Worm (Caenorhabditis elegans) whole organism, L1 larva: ENCODE results near the gene nhr-26.

ENCODE experiments used
- C16A3.4 ChIP-seq: fragments of 150-350 bp; optimal IDR thresholded peaks from 2 replicates; lab custom pipeline; 2014; ENCODE audit warnings: missing biosample characterization, missing genetic modification characterization
- F16B12.6 ChIP-seq: fragments of 150-350 bp; optimal IDR thresholded peaks from 2 replicates; lab custom pipeline; 2014; ENCODE audit warnings: missing biosample characterization, missing genetic modification characterization
- Y116A8C.19 ChIP-seq: sonication (generic microtip); optimal IDR thresholded peaks from 2 replicates; lab custom pipeline; 2016; ENCODE audit warnings: missing compliant biosample characterization, missing genetic modification characterization, borderline replicate concordance
- blmp-1 ChIP-seq: fragments of 150-350 bp; optimal IDR thresholded peaks from 2 replicates; lab custom pipeline; 2014; ENCODE audit warnings: missing biosample characterization, missing genetic modification characterization
- ceh-8 ChIP-seq: fragments of 200-800 bp; sonication (Bioruptor generic); optimal IDR thresholded peaks from 2 replicates; lab custom pipeline; 2018; ENCODE audit warnings: mild to moderate bottlenecking, missing genetic modification characterization, moderate library complexity, missing compliant biosample characterization
- ceh-82 ChIP-seq, 3 experiments: fragments of 150-350 bp in 1 of 3; sonication (generic microtip) in 2 of 3; optimal IDR thresholded peaks; 2 replicates each; lab custom pipeline; 2014 to 2017; ENCODE audit warnings: missing biosample characterization in 3 of 3, missing genetic modification characterization in 3 of 3
- ceh-90 ChIP-seq: sonication (generic microtip); optimal IDR thresholded peaks from 2 replicates; lab custom pipeline; 2016; ENCODE audit warnings: missing genetic modification characterization, missing compliant biosample characterization
- efl-1 ChIP-seq, 4 experiments: fragments of 150-350 bp; optimal IDR thresholded peaks in 3 of 4; peaks in 1 of 4; 1 replicate in 1 of 4; 2 replicates in 3 of 4; lab custom pipeline; 2014; ENCODE audit warnings: missing biosample characterization in 2 of 4, missing genetic modification characterization in 2 of 4, missing genetic modification reagents in 2 of 4
- efl-3 ChIP-seq: fragments of 200-800 bp; sonication (Bioruptor generic); optimal IDR thresholded peaks from 2 replicates; lab custom pipeline; 2018; ENCODE audit warnings: mild to moderate bottlenecking, missing genetic modification characterization, missing compliant biosample characterization
- egl-13 ChIP-seq: sonication (generic microtip); optimal IDR thresholded peaks from 2 replicates; lab custom pipeline; 2016; ENCODE audit warnings: missing genotype, missing genetic modification reagents, missing genetic modification characterization, missing compliant biosample characterization
- egl-27 ChIP-seq, 2 experiments: fragments of 150-350 bp in 1 of 2; sonication (generic microtip); optimal IDR thresholded peaks; 3 replicates each; lab custom pipeline; 2017 to 2018; ENCODE audit warnings: missing biosample characterization in 2 of 2, missing genetic modification characterization in 2 of 2, missing genetic modification reagents in 2 of 2
- elt-2 ChIP-seq: sonication (generic microtip); optimal IDR thresholded peaks from 2 replicates; lab custom pipeline; 2016; ENCODE audit warnings: missing genetic modification characterization, mild to moderate bottlenecking, inconsistent platforms, missing compliant biosample characterization, missing genetic modification reagents
- fos-1 ChIP-seq: fragments of 150-350 bp; optimal IDR thresholded peaks from 2 replicates; lab custom pipeline; 2014; ENCODE audit warnings: missing biosample characterization, missing genetic modification characterization
- hpl-2 ChIP-seq: fragments of 150-350 bp; optimal IDR thresholded peaks from 2 replicates; lab custom pipeline; 2014; ENCODE audit warnings: missing biosample characterization, missing genetic modification reagents, missing genetic modification characterization
- lin-14 ChIP-seq: fragments of 200-800 bp; sonication (Bioruptor generic); optimal IDR thresholded peaks from 2 replicates; lab custom pipeline; 2018; ENCODE audit warnings: mild to moderate bottlenecking, missing genetic modification characterization, moderate library complexity, missing compliant biosample characterization
- lin-35 ChIP-seq, 2 experiments: fragments of 150-350 bp; optimal IDR thresholded peaks; 2 replicates each; lab custom pipeline; 2014; ENCODE audit warnings: missing biosample characterization in 2 of 2, missing genetic modification characterization in 2 of 2, missing genetic modification reagents in 2 of 2
- lin-39 ChIP-seq: fragments of 150-350 bp; optimal IDR thresholded peaks from 2 replicates; lab custom pipeline; 2014; ENCODE audit warnings: missing biosample characterization, missing genetic modification reagents, missing genetic modification characterization
- lsy-2 ChIP-seq, 2 experiments: fragments of 150-350 bp; optimal IDR thresholded peaks; 2 replicates each; lab custom pipeline; 2014; ENCODE audit warnings: missing biosample characterization in 2 of 2, missing genetic modification characterization in 2 of 2
- mep-1 ChIP-seq: fragments of 150-350 bp; optimal IDR thresholded peaks from 2 replicates; lab custom pipeline; 2014; ENCODE audit warnings: missing biosample characterization, missing genetic modification characterization
- nhr-19 ChIP-seq: fragments of 200-800 bp; sonication (Bioruptor generic); conservative IDR thresholded peaks from 2 replicates; pipeline ENCODE4 v1.3.6; 2022; ENCODE audit warnings: missing genetic modification characterization, missing compliant biosample characterization
- nhr-20 ChIP-seq: sonication (generic microtip); optimal IDR thresholded peaks from 2 replicates; lab custom pipeline; 2016; ENCODE audit warnings: mild to moderate bottlenecking, missing genetic modification characterization, missing compliant biosample characterization
- nhr-71 ChIP-seq: sonication (generic microtip); optimal IDR thresholded peaks from 2 replicates; lab custom pipeline; 2016; ENCODE audit warnings: mild to moderate bottlenecking, missing genetic modification characterization, moderate library complexity, missing compliant biosample characterization
- nhr-84 ChIP-seq: sonication (generic microtip); optimal IDR thresholded peaks from 2 replicates; lab custom pipeline; 2017; ENCODE audit warnings: missing biosample characterization, missing genetic modification characterization
- nhr-85 ChIP-seq: sonication (generic microtip); peaks from one replicate; lab custom pipeline; 2016; ENCODE audit warnings: missing genetic modification characterization, inconsistent platforms, missing compliant biosample characterization
- nhr-90 ChIP-seq: sonication (generic microtip); optimal IDR thresholded peaks from 2 replicates; lab custom pipeline; 2016; ENCODE audit warnings: mild to moderate bottlenecking, missing genetic modification characterization, missing compliant biosample characterization; ENCODE audit not compliant: poor library complexity
- rnt-1 ChIP-seq: sonication (generic microtip); optimal IDR thresholded peaks from 2 replicates; lab custom pipeline; 2016; ENCODE audit warnings: mild to moderate bottlenecking, missing genetic modification characterization, moderate library complexity, missing compliant biosample characterization
- snu-23 ChIP-seq: sonication (generic microtip); optimal IDR thresholded peaks from 2 replicates; lab custom pipeline; 2016; ENCODE audit warnings: missing genetic modification characterization, missing compliant biosample characterization
- sup-37 ChIP-seq: fragments of 200-800 bp; sonication (Bioruptor generic); optimal IDR thresholded peaks from 2 replicates; lab custom pipeline; 2018; ENCODE audit warnings: mild to moderate bottlenecking, missing genetic modification characterization, missing compliant biosample characterization
- swsn-7 ChIP-seq: sonication (generic microtip); optimal IDR thresholded peaks from 2 replicates; lab custom pipeline; 2016; ENCODE audit warnings: missing genetic modification characterization, missing compliant biosample characterization
- tlp-1 ChIP-seq: fragments of 150-350 bp; optimal IDR thresholded peaks from 2 replicates; lab custom pipeline; 2014; ENCODE audit warnings: missing biosample characterization, missing genetic modification characterization
- vab-15 ChIP-seq: sonication (generic microtip); optimal IDR thresholded peaks from 2 replicates; lab custom pipeline; 2017; ENCODE audit warnings: missing genotype, mild to moderate bottlenecking, missing genetic modification characterization, missing compliant biosample characterization
- ztf-4 ChIP-seq: fragments of 150-350 bp; optimal IDR thresholded peaks from 2 replicates; lab custom pipeline; 2014; ENCODE audit warnings: missing biosample characterization, missing genetic modification characterization

The nhr-26 gene

DNA sequence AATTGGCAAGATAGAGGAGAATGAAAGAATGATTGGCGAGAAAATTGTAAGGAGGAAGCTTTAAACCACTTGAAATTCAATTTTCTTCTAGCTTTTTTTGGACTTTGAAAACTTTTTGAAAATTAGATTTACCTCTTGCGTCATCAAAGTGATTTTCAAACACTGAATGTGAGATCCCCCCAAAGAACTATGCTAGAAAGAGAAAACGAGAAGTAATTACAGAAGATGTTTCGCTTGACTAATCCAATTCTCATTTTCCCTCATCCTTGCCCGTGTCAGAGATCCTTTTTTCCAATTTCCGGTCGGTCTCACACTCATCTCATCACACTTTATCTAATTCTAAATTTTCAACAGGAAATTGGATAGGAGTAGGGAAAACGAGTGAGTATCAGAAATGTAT lies 10.4 kb downstream of the nhr-26 start (continued):
- peak in 1 of 3 experiments; percentile 0 for TF ChIP-seq ceh-82 (tag; optimal IDR thresholded peaks at IDR 0.05; lab: Kevin White, UChicago)
- TF ChIP-seq F16B12.6 (tag; lab: Kevin White, UChicago), result no peak
- TF ChIP-seq lin-39 (tag; lab: Kevin White, UChicago), result no peak

DNA sequence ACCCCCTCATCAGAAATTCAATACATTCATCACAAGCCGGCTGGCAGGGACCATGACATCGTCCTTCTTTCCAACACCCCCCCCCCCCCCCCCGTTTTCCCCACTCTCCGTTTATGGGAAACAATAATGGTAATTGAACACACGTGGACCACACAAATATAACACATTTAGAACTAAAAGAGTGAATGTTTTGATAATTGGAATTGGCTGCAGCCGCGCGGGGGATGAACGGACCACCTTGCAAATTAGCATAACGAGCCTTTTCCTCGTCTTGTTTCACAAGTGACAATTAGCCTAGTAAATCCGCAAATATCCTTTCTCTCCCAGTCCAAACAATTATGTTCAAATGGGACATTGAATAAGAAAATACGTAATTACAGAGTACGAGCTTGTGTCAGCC lies 11.6 kb downstream of the nhr-26 start:
- TF ChIP-seq ceh-8 (GFP tag; lab: Kevin White, UChicago) (peak; percentile 53), lin-14 (peak; percentile 37), nhr-20 (tag; lab: Kevin White, UChicago) (no peak)
- TF ChIP-seq, all 84 proteins: peak for 2

DNA sequence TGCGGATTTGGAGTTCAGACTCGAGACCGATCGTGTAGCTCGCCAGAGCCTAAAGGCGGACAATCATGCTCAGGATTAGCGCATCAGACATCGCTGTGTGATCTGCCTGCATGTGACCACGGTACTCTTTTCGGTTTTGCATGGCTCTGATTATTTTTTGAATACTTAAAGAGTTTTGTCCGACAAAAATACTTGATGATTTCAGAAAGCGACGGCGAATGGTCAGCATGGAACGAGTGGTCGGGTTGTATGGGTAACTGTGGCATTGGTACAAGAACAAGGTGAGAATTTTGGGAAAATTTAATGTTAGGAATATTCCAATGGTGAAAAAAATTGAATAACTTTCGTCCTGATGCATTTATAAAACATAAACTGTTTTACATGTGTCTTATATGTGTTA lies 12.8 kb downstream of the nhr-26 start:
- TF ChIP-seq ztf-4 (no peak), efl-1 (optimal IDR thresholded peaks at IDR 0.05; lab: Kevin White, UChicago) (no peak), efl-1 (GFP tag; optimal IDR thresholded peaks at IDR 0.05 in 1 of 2; lab: Kevin White, UChicago) (peak in 1 of 2 experiments; percentile 3), ceh-90 (tag; lab: Kevin White, UChicago) (no peak), vab-15 (tag; lab: Kevin White, UChicago) (no peak)

DNA sequence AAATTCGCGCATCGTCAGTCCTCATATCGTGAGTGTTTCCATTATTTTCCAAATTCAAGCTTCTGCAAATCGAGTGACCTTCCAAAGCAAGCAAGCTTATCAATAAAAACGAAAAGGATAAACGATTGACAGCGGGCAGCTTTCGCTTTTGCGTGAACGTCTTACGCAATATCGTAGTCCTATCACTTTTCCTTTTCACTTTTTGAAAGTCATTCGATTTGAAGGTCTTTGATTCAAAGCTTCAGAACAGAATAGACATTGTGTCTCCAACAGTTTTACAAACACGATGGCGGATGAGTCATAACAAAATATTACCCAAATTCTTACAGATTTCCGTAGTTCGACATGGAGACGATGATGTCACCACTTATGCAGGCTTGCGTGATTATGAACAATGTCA lies 20.7 kb downstream of the nhr-26 start:
- TF ChIP-seq blmp-1 (tag; lab: Kevin White, UChicago) (peak; percentile 98), lsy-2 (tag; optimal IDR thresholded peaks at IDR 0.05; lab: Kevin White, UChicago) (no peak)

DNA sequence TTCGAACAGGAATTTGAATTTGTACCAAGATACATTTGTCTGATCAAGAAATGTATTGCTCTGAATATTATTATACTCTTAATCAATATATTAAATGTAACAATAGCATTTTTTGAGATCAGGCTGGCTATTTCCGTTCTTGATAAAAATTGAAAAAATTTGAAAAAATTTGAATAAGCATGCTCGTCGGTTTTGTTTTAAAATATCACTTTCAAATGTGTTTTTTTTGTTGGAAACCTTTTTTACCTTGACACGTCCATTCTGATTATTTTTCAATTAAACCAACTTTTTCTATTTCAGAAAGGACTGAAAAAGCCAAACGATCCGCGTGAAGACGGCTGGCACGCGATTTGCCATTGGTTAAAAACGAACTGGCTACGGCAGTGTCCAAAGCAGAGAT lies 21.7 kb downstream of the nhr-26 start, which contains the start of gene adt-1:
Gene adt-1 (plus strand): TSS at position 301 of the 400 bp plus-strand sequence.
- no peak for TF ChIP-seq fos-1 (tag; lab: Kevin White, UChicago)
- no peak for TF ChIP-seq nhr-71 (tag; lab: Kevin White, UChicago)
- no peak for TF ChIP-seq efl-3 (GFP tag; lab: Kevin White, UChicago)
- TF ChIP-seq swsn-7, result no peak
- TF ChIP-seq C16A3.4 (tag; lab: Kevin White, UChicago), result no peak

DNA sequence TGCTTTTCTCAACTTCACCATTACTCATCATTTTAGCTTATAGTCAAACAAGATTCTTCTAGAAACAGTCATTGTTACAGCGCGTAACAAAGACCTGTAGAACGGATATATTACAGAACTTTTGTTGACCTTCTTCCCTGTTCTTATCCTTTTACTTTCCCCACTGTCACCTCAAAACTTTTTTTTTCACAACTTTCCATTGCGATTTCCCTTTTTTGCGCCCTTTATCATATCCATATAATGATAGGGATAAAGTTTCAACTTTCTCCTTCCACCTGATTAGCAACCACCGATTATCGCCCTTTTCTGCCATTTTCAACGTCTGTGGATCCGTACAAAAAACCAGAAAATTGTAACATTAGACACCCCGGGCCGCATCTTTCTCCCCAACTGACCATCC lies 23.2 kb downstream of the nhr-26 start:
- TF ChIP-seq egl-13 (tag; lab: Kevin White, UChicago), result no peak
- no peak for TF ChIP-seq egl-27 (tag; optimal IDR thresholded peaks at IDR 0.05; lab: Kevin White, UChicago)
- TF ChIP-seq blmp-1 (tag; lab: Kevin White, UChicago), result peak; percentile 94
- TF ChIP-seq efl-1 (optimal IDR thresholded peaks at IDR 0.05; lab: Kevin White, UChicago), result no peak
- peak in 1 of 2 experiments; percentile 61 for TF ChIP-seq efl-1 (GFP tag; optimal IDR thresholded peaks at IDR 0.05 in 1 of 2; lab: Kevin White, UChicago)
- no peak for TF ChIP-seq hpl-2
- TF ChIP-seq nhr-84 (tag; lab: Kevin White, UChicago), result no peak
- TF ChIP-seq sup-37 (GFP tag; lab: Kevin White, UChicago), result no peak

DNA sequence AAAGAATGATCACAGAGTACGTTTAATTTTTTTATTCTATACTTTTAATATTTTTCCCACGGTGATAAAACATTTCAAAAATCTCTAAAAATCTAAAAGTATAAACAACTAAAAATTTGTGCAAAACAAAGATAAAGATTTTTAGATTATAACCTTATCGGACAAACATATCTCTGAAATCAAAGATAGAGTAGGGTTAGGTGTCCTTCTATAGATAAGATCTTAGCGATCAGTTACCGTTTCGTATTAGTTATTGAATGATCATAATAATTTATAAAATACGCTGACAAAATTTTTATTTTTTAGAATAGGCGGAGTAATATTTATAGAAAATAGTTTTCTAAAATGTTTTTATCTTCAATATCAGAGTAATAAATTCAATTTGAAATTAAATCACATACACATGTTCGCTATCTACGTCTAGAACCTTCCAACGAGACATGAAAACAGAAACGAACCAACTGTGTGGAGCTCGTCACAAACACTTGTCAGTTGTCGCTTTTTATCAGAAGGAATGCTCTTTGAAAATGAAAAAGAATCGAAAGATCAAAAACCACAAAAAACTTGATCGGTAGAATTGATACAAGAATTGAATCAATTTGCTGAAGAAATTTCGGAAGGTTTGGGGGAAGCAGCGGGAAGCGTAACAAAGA lies 28.5 kb downstream of the nhr-26 start:
- TF ChIP-seq lin-39 (tag; lab: Kevin White, UChicago), result no peak
- peak; percentile 34 for TF ChIP-seq mep-1
- TF ChIP-seq elt-2 (tag; lab: Kevin White, UChicago), result peak; percentile 2
- peak; percentile 18 for TF ChIP-seq tlp-1
- TF ChIP-seq Y116A8C.19, result no peak
- peak; percentile 40 for TF ChIP-seq snu-23 (GFP tag; lab: Kevin White, UChicago)
- TF ChIP-seq nhr-20 (tag; lab: Kevin White, UChicago), result peak; percentile 46
- peak; percentile 59 for TF ChIP-seq lin-14
- peak; percentile 96 for TF ChIP-seq nhr-85 (tag; lab: Kevin White, UChicago)
- peak; percentile 64 for TF ChIP-seq nhr-71 (tag; lab: Kevin White, UChicago)
- TF ChIP-seq lin-35 (GFP tag; optimal IDR thresholded peaks at IDR 0.05; lab: Kevin White, UChicago), result no peak
- TF ChIP-seq nhr-19 (GFP tag; lab: Robert Waterston, UW), result peak; percentile 28; the same call in 1 of the 2 replicates
- TF ChIP-seq blmp-1 (tag; lab: Kevin White, UChicago), result no peak
- peak; percentile 75 for TF ChIP-seq rnt-1 (tag; lab: Kevin White, UChicago)
- TF ChIP-seq efl-3 (GFP tag; lab: Kevin White, UChicago), result peak; percentile 65
- peak; percentile 14 for TF ChIP-seq nhr-90
- TF ChIP-seq, all 84 proteins: peak for 12
